Worm (Caenorhabditis elegans) whole organism, mixed stage, embryonic: Measurements from ENCODE around the gene F27C8.2.
"Not testable (repeated sequence)": the region's sequence is repeated elsewhere in the genome, so short reads cannot be mapped to it uniquely, and the experiment has no call there.

Source experiments
- bed-3 ChIP-seq: fragments of 200-800 bp; sonication (Bioruptor generic); optimal IDR thresholded peaks from 3 replicates; lab custom pipeline; 2018; ENCODE audit warnings: mild to moderate bottlenecking, missing genetic modification characterization, moderate library complexity, missing compliant biosample characterization
- blmp-1 ChIP-seq: fragments of 150-350 bp; optimal IDR thresholded peaks from 2 replicates; lab custom pipeline; 2014; ENCODE audit warnings: missing biosample characterization, missing genetic modification characterization
- ceh-39 ChIP-seq: fragments of 150-350 bp; optimal IDR thresholded peaks from 2 replicates; lab custom pipeline; 2014; ENCODE audit warnings: missing biosample characterization, missing genetic modification characterization
- ces-1 ChIP-seq: fragments of 150-350 bp; optimal IDR thresholded peaks from 2 replicates; lab custom pipeline; 2014; ENCODE audit warnings: missing biosample characterization, missing genetic modification reagents, missing genetic modification characterization
- cnd-1 ChIP-seq: fragments of 200-800 bp; sonication (Bioruptor generic); optimal IDR thresholded peaks from 2 replicates; lab custom pipeline; 2018; ENCODE audit warnings: mild to moderate bottlenecking, missing genetic modification characterization, missing compliant biosample characterization
- drap-1 ChIP-seq: fragments of 200-800 bp; sonication (Bioruptor generic); optimal IDR thresholded peaks from 3 replicates; lab custom pipeline; 2018; ENCODE audit warnings: mild to moderate bottlenecking, missing genetic modification characterization, missing compliant biosample characterization
- elt-1 ChIP-seq: sonication (generic microtip); optimal IDR thresholded peaks from 2 replicates; lab custom pipeline; 2017; ENCODE audit warnings: missing genetic modification characterization, mild to moderate bottlenecking, missing compliant biosample characterization, antibody characterized with exemption, moderate library complexity, borderline replicate concordance; ENCODE audit not compliant: insufficient read depth
- elt-3 ChIP-seq: fragments of 150-350 bp; optimal IDR thresholded peaks from 2 replicates; lab custom pipeline; 2014; ENCODE audit warnings: missing biosample characterization, missing genetic modification characterization
- flh-1 ChIP-seq: fragments of 200-800 bp; sonication (Bioruptor generic); optimal IDR thresholded peaks from 2 replicates; lab custom pipeline; 2018; ENCODE audit warnings: mild to moderate bottlenecking, missing genetic modification characterization, moderate library complexity, missing compliant biosample characterization
- ham-2 ChIP-seq: fragments of 200-800 bp; sonication (Bioruptor generic); optimal IDR thresholded peaks from 2 replicates; lab custom pipeline; 2018; ENCODE audit warnings: mild to moderate bottlenecking, missing genetic modification characterization, missing compliant biosample characterization
- hlh-1 ChIP-seq: fragments of 150-350 bp; optimal IDR thresholded peaks from 2 replicates; lab custom pipeline; 2014; ENCODE audit warnings: missing biosample characterization, missing genetic modification reagents, missing genetic modification characterization
- lin-13 ChIP-seq: fragments of 150-350 bp; optimal IDR thresholded peaks from 2 replicates; lab custom pipeline; 2014; ENCODE audit warnings: missing biosample characterization, missing genetic modification characterization
- lin-32 ChIP-seq: fragments of 200-800 bp; sonication (Bioruptor generic); optimal IDR thresholded peaks from 2 replicates; lab custom pipeline; 2018; ENCODE audit warnings: mild to moderate bottlenecking, missing genetic modification characterization, missing compliant biosample characterization
- mab-5 ChIP-seq: fragments of 150-350 bp; optimal IDR thresholded peaks from 2 replicates; lab custom pipeline; 2014; ENCODE audit warnings: missing biosample characterization, missing genetic modification characterization
- mep-1 ChIP-seq: fragments of 150-350 bp; optimal IDR thresholded peaks from 2 replicates; lab custom pipeline; 2017; ENCODE audit warnings: missing biosample characterization, missing genetic modification reagents, missing genetic modification characterization, inconsistent platforms
- mls-2 ChIP-seq: sonication (generic microtip); optimal IDR thresholded peaks from 2 replicates; lab custom pipeline; 2016; ENCODE audit warnings: mild to moderate bottlenecking, missing genetic modification characterization, moderate library complexity, missing compliant biosample characterization
- nhr-12 ChIP-seq: fragments of 150-350 bp; optimal IDR thresholded peaks from 2 replicates; lab custom pipeline; 2014; ENCODE audit warnings: missing biosample characterization, missing genetic modification characterization
- nhr-2 ChIP-seq: fragments of 150-350 bp; optimal IDR thresholded peaks from 2 replicates; lab custom pipeline; 2014; ENCODE audit warnings: missing biosample characterization, missing genetic modification characterization
- nhr-237 ChIP-seq: fragments of 150-350 bp; optimal IDR thresholded peaks from 2 replicates; lab custom pipeline; 2014; ENCODE audit warnings: missing biosample characterization, missing genetic modification characterization
- nhr-76 ChIP-seq: sonication (generic microtip); optimal IDR thresholded peaks from 2 replicates; lab custom pipeline; 2017; ENCODE audit warnings: missing biosample characterization, missing genetic modification characterization
- pha-4 ChIP-seq: fragments of 150-350 bp; optimal IDR thresholded peaks from 2 replicates; lab custom pipeline; 2018; ENCODE audit warnings: missing biosample characterization, missing genetic modification reagents, missing genetic modification characterization
- sem-2 ChIP-seq: fragments of 200-800 bp; sonication (Bioruptor generic); optimal IDR thresholded peaks from 2 replicates; lab custom pipeline; 2018; ENCODE audit warnings: mild to moderate bottlenecking, missing genetic modification characterization, missing compliant biosample characterization
- snpc-4 ChIP-seq: fragments of 150-350 bp; optimal IDR thresholded peaks from 2 replicates; lab custom pipeline; 2014; ENCODE audit warnings: missing biosample characterization, missing genetic modification characterization
- sptf-1 ChIP-seq: sonication (generic microtip); optimal IDR thresholded peaks from 2 replicates; lab custom pipeline; 2017; ENCODE audit warnings: mild to moderate bottlenecking, missing genetic modification characterization, moderate library complexity, missing compliant biosample characterization
- tbx-8 ChIP-seq: fragments of 200-800 bp; sonication (Bioruptor generic); optimal IDR thresholded peaks from 2 replicates; lab custom pipeline; 2018; ENCODE audit warnings: mild to moderate bottlenecking, missing genetic modification characterization, moderate library complexity, missing compliant biosample characterization
- unc-120 ChIP-seq: sonication (generic microtip); optimal IDR thresholded peaks from 2 replicates; lab custom pipeline; 2017; ENCODE audit warnings: missing genetic modification characterization, missing compliant biosample characterization; ENCODE audit not compliant: poor library complexity, severe bottlenecking
- unc-39 ChIP-seq: fragments of 150-350 bp; optimal IDR thresholded peaks from 2 replicates; lab custom pipeline; 2014; ENCODE audit warnings: missing biosample characterization, missing genetic modification characterization
- unc-62 ChIP-seq: fragments of 150-350 bp; optimal IDR thresholded peaks from 2 replicates; lab custom pipeline; 2014; ENCODE audit warnings: missing biosample characterization, missing genetic modification reagents, missing genetic modification characterization
- zip-8 ChIP-seq: fragments of 150-350 bp; optimal IDR thresholded peaks from 2 replicates; lab custom pipeline; 2014; ENCODE audit warnings: missing biosample characterization, missing genetic modification characterization

Gene F27C8.2

ce11 chrIV:9595779-9596406 is at the start of gene F27C8.2, which contains the start of gene F27C8.3:
F27C8.2 (plus strand) TSS chrIV:9596356.
F27C8.3 (minus strand) TSS chrIV:9595879.
- not testable (repeated sequence) for TF ChIP-seq cnd-1 (tag; lab: Kevin White, UChicago); nhr-2; snpc-4 (tag; lab: Kevin White, UChicago)

- no peak for TF ChIP-seq unc-39 (tag; lab: Kevin White, UChicago)
- TF ChIP-seq nhr-237 (tag; lab: Kevin White, UChicago), result no peak
- TF ChIP-seq ceh-39 (tag; lab: Kevin White, UChicago), result no peak
- no peak for TF ChIP-seq sem-2 (GFP tag; lab: Kevin White, UChicago)
- no peak for TF ChIP-seq sptf-1 (tag; lab: Kevin White, UChicago)
- no peak for TF ChIP-seq nhr-12
- no peak for TF ChIP-seq mls-2 (tag; lab: Kevin White, UChicago)
- TF ChIP-seq lin-32 (GFP tag; lab: Kevin White, UChicago), result no peak
- TF ChIP-seq nhr-2, result no peak
- TF ChIP-seq flh-1 (GFP tag; lab: Kevin White, UChicago), result no peak
- no peak for TF ChIP-seq tbx-8 (GFP tag; lab: Kevin White, UChicago)
- TF ChIP-seq mep-1 (tag; lab: Kevin White, UChicago), result no peak
- no peak for TF ChIP-seq elt-3
- TF ChIP-seq ces-1 (GFP tag; lab: Kevin White, UChicago), result no peak
- TF ChIP-seq unc-120 (tag; lab: Kevin White, UChicago), result no peak
- no peak for TF ChIP-seq bed-3
- TF ChIP-seq, all 35 proteins: peak for 0
Observed at ce11 chrIV:9563079-9563478, 33.1 kb upstream of the F27C8.2 start, which contains the start of gene col-122. col-122 (plus strand) TSS chrIV:9563379.

ce11 chrIV:9563529-9564376 is 32.4 kb upstream of the F27C8.2 start:
- no peak for TF ChIP-seq bed-3
- no peak for TF ChIP-seq elt-1
- no peak for TF ChIP-seq drap-1 (GFP tag; lab: Kevin White, UChicago)
- no peak for TF ChIP-seq hlh-1 (tag; lab: Kevin White, UChicago)
- no peak for TF ChIP-seq blmp-1 (tag; lab: Kevin White, UChicago)
- TF ChIP-seq lin-32 (GFP tag; lab: Kevin White, UChicago), result no peak
- no peak for TF ChIP-seq lin-13 (tag; lab: Kevin White, UChicago)
- no peak for TF ChIP-seq sptf-1 (tag; lab: Kevin White, UChicago)
- no peak for TF ChIP-seq snpc-4 (tag; lab: Kevin White, UChicago)
- TF ChIP-seq flh-1 (GFP tag; lab: Kevin White, UChicago), result no peak
- no peak for TF ChIP-seq nhr-237 (tag; lab: Kevin White, UChicago)
- no peak for TF ChIP-seq ham-2 (GFP tag; lab: Kevin White, UChicago)
- TF ChIP-seq ces-1 (GFP tag; lab: Kevin White, UChicago), result no peak
- no peak for TF ChIP-seq cnd-1 (tag; lab: Kevin White, UChicago)
- no peak for TF ChIP-seq elt-3
- no peak for TF ChIP-seq unc-62
- TF ChIP-seq nhr-12, result no peak
- TF ChIP-seq zip-8 (tag; lab: Kevin White, UChicago), result no peak

ce11 chrIV:9566505-9566904 is 29.7 kb upstream of the F27C8.2 start, which contains the start of gene lron-14:
lron-14 (minus strand) TSS chrIV:9566605.
- TF ChIP-seq flh-1 (GFP tag; lab: Kevin White, UChicago), result no peak
- no peak for TF ChIP-seq pha-4 (tag; lab: Kevin White, UChicago)
- TF ChIP-seq sptf-1 (tag; lab: Kevin White, UChicago), result no peak
- no peak for TF ChIP-seq cnd-1 (tag; lab: Kevin White, UChicago)
- no peak for TF ChIP-seq unc-120 (tag; lab: Kevin White, UChicago)
- no peak for TF ChIP-seq ham-2 (GFP tag; lab: Kevin White, UChicago)
- TF ChIP-seq nhr-76 (tag; lab: Kevin White, UChicago), result no peak
- no peak for TF ChIP-seq unc-39 (tag; lab: Kevin White, UChicago)
- TF ChIP-seq elt-3, result no peak
- TF ChIP-seq nhr-12, result no peak
- no peak for TF ChIP-seq lin-32 (GFP tag; lab: Kevin White, UChicago)
- no peak for TF ChIP-seq unc-62
- no peak for TF ChIP-seq mab-5 (tag; lab: Kevin White, UChicago)
- no peak for TF ChIP-seq ces-1 (GFP tag; lab: Kevin White, UChicago)
